Fruit fly (Drosophila melanogaster) whole organism, prepupa: ENCODE results near the gene CG7523.
A peak's percentile ranks its signal among the peaks of the same experiment; 100 is the strongest.

ENCODE experiments used
- Blimp-1 ChIP-seq: fragments of 200-800 bp; sonication (Bioruptor generic); optimal IDR thresholded peaks from 3 replicates; lab custom pipeline; 2017; ENCODE audit warnings: missing biosample characterization, missing genetic modification characterization, mild to moderate bottlenecking, moderate library complexity, missing genetic modification reagents
- CG10669 ChIP-seq: fragments of 200-800 bp; sonication (Bioruptor generic); optimal IDR thresholded peaks from 3 replicates; lab custom pipeline; 2018; ENCODE audit warnings: missing biosample characterization, mild to moderate bottlenecking, missing genetic modification characterization, moderate library complexity
- CG11294 ChIP-seq: fragments of 200-800 bp; sonication (Bioruptor generic); IDR thresholded peaks from 2 replicates; pipeline ENCODE4 v1.3.6; 2022; ENCODE audit warnings: missing biosample characterization, missing genetic modification characterization
- CG11762 ChIP-seq: fragments of 200-800 bp; sonication (Bioruptor generic); optimal IDR thresholded peaks from 3 replicates; lab custom pipeline; 2016; ENCODE audit warnings: missing biosample characterization, missing genetic modification characterization; ENCODE audit not compliant: insufficient read depth
- CG15336 ChIP-seq: fragments of 200-800 bp; sonication (Bioruptor generic); IDR thresholded peaks from 2 replicates; pipeline ENCODE4 v1.3.6; 2022; ENCODE audit warnings: missing biosample characterization, missing genetic modification characterization
- CG1621 ChIP-seq: fragments of 200-800 bp; sonication (Bioruptor generic); optimal IDR thresholded peaks from 3 replicates; lab custom pipeline; 2018; ENCODE audit warnings: missing biosample characterization, mild to moderate bottlenecking, missing genetic modification characterization
- CG3032 ChIP-seq: fragments of 200-800 bp; optimal IDR thresholded peaks from 2 replicates; lab custom pipeline; 2019; ENCODE audit warnings: missing biosample characterization, mild to moderate bottlenecking, missing genetic modification characterization, moderate library complexity
- CG31627 ChIP-seq: fragments of 200-800 bp; sonication (Bioruptor generic); optimal IDR thresholded peaks from 3 replicates; lab custom pipeline; 2016; ENCODE audit warnings: missing biosample characterization, missing genetic modification characterization
- CG32006 ChIP-seq: fragments of 200-800 bp; sonication (Bioruptor generic); optimal IDR thresholded peaks from 3 replicates; lab custom pipeline; 2017; ENCODE audit warnings: missing biosample characterization, mild to moderate bottlenecking, missing genetic modification characterization
- CG34406 ChIP-seq: fragments of 200-800 bp; sonication (Bioruptor generic); optimal IDR thresholded peaks from 3 replicates; lab custom pipeline; 2016; ENCODE audit warnings: missing biosample characterization, missing genetic modification characterization
- CG3919 ChIP-seq: fragments of 200-800 bp; sonication (Bioruptor generic); optimal IDR thresholded peaks from 3 replicates; lab custom pipeline; 2016; ENCODE audit warnings: missing biosample characterization, missing genetic modification characterization
- CG4318 ChIP-seq: fragments of 200-800 bp; sonication (Bioruptor generic); optimal IDR thresholded peaks from 3 replicates; lab custom pipeline; 2017; ENCODE audit warnings: missing biosample characterization, mild to moderate bottlenecking, missing genetic modification characterization
- CG6792 ChIP-seq: fragments of 200-800 bp; sonication (Bioruptor generic); optimal IDR thresholded peaks from 3 replicates; lab custom pipeline; 2016; ENCODE audit warnings: missing biosample characterization, missing genetic modification characterization
- CG6854 ChIP-seq: fragments of 200-800 bp; sonication (Bioruptor generic); optimal IDR thresholded peaks from 2 replicates; lab custom pipeline; 2017; ENCODE audit warnings: missing biosample characterization, mild to moderate bottlenecking, missing genetic modification characterization
- CG7368 ChIP-seq: fragments of 200-800 bp; sonication (Bioruptor generic); optimal IDR thresholded peaks from 3 replicates; lab custom pipeline; 2016; ENCODE audit warnings: missing biosample characterization, missing genetic modification characterization
- CG8319 ChIP-seq: fragments of 200-800 bp; sonication (Bioruptor generic); optimal IDR thresholded peaks from 3 replicates; lab custom pipeline; 2016; ENCODE audit warnings: missing biosample characterization, missing genetic modification characterization
- CG8632 ChIP-seq: fragments of 200-800 bp; sonication (Bioruptor generic); optimal IDR thresholded peaks from 3 replicates; lab custom pipeline; 2016; ENCODE audit warnings: missing biosample characterization, missing genetic modification characterization
- Eip78C ChIP-seq: fragments of 200-800 bp; sonication (Bioruptor generic); peaks from one replicate; lab custom pipeline; 2016; ENCODE audit warnings: missing biosample characterization, missing genetic modification characterization
- Eip93F ChIP-seq: fragments of 200-800 bp; sonication (Bioruptor generic); optimal IDR thresholded peaks from 2 replicates; lab custom pipeline; 2016; ENCODE audit warnings: missing biosample characterization, mild to moderate bottlenecking, missing genetic modification characterization
- Ets21C ChIP-seq: fragments of 200-800 bp; sonication (Bioruptor generic); optimal IDR thresholded peaks from 3 replicates; lab custom pipeline; 2016; ENCODE audit warnings: missing biosample characterization, missing genetic modification characterization
- Ets96B ChIP-seq: fragments of 200-800 bp; optimal IDR thresholded peaks from 2 replicates; lab custom pipeline; 2019; ENCODE audit warnings: missing biosample characterization, mild to moderate bottlenecking, missing genetic modification characterization, moderate library complexity
- Gug ChIP-seq: fragments of 200-800 bp; sonication (Bioruptor generic); IDR thresholded peaks from 2 replicates; pipeline ENCODE4 v1.3.6; 2022; ENCODE audit warnings: missing biosample characterization, missing genetic modification characterization
- Hr38 ChIP-seq: sonication (Bioruptor generic); optimal IDR thresholded peaks from 2 replicates; lab custom pipeline; 2016; ENCODE audit warnings: missing biosample characterization, missing genetic modification characterization
- Hr4 ChIP-seq: fragments of 200-800 bp; sonication (Bioruptor generic); optimal IDR thresholded peaks from 3 replicates; lab custom pipeline; 2016; ENCODE audit warnings: missing biosample characterization, missing genetic modification characterization
- Lpt ChIP-seq: fragments of 200-800 bp; sonication (Bioruptor generic); optimal IDR thresholded peaks from 3 replicates; lab custom pipeline; 2016; ENCODE audit warnings: missing biosample characterization, missing genetic modification characterization
- Met ChIP-seq: fragments of 200-800 bp; sonication (Bioruptor generic); optimal IDR thresholded peaks from 3 replicates; lab custom pipeline; 2016; ENCODE audit warnings: missing biosample characterization, missing genetic modification characterization
- OdsH ChIP-seq: fragments of 200-800 bp; sonication (Bioruptor generic); optimal IDR thresholded peaks from 3 replicates; lab custom pipeline; 2016; ENCODE audit warnings: missing biosample characterization, missing genetic modification characterization
- Smox ChIP-seq: fragments of 200-800 bp; sonication (Bioruptor generic); optimal IDR thresholded peaks from 3 replicates; lab custom pipeline; 2016; ENCODE audit warnings: missing biosample characterization, missing genetic modification characterization
- Sox102F ChIP-seq: fragments of 200-800 bp; sonication (Bioruptor generic); optimal IDR thresholded peaks from 2 replicates; lab custom pipeline; 2016; ENCODE audit warnings: missing biosample characterization, mild to moderate bottlenecking, missing genetic modification characterization
- Sox14 ChIP-seq: fragments of 200-800 bp; sonication (Bioruptor generic); optimal IDR thresholded peaks from 3 replicates; lab custom pipeline; 2016; ENCODE audit warnings: missing biosample characterization, missing genetic modification characterization
- Sox15 ChIP-seq: fragments of 200-800 bp; sonication (Bioruptor generic); optimal IDR thresholded peaks from 3 replicates; lab custom pipeline; 2016; ENCODE audit warnings: missing biosample characterization, missing genetic modification characterization
- achi ChIP-seq: fragments of 200-800 bp; sonication (Bioruptor generic); optimal IDR thresholded peaks from 3 replicates; lab custom pipeline; 2016; ENCODE audit warnings: missing biosample characterization, missing genetic modification characterization
- acj6 ChIP-seq: fragments of 200-800 bp; sonication (Bioruptor generic); optimal IDR thresholded peaks from 3 replicates; lab custom pipeline; 2016; ENCODE audit warnings: missing biosample characterization, missing genetic modification characterization
- cyc ChIP-seq: fragments of 200-800 bp; sonication (Bioruptor generic); optimal IDR thresholded peaks from 3 replicates; lab custom pipeline; 2016; ENCODE audit warnings: missing biosample characterization, missing genetic modification characterization
- dac ChIP-seq: fragments of 200-800 bp; sonication (Bioruptor generic); optimal IDR thresholded peaks from 2 replicates; lab custom pipeline; 2017; ENCODE audit warnings: missing biosample characterization, mild to moderate bottlenecking, missing genetic modification characterization
- eg ChIP-seq: fragments of 200-800 bp; sonication (Bioruptor generic); IDR thresholded peaks from 3 replicates; pipeline ENCODE4 v1.3.6; 2022; ENCODE audit warnings: missing biosample characterization, missing genetic modification characterization
- esn ChIP-seq: fragments of 200-800 bp; sonication (Bioruptor generic); optimal IDR thresholded peaks from 2 replicates; lab custom pipeline; 2016; ENCODE audit warnings: missing biosample characterization, mild to moderate bottlenecking, missing genetic modification characterization, moderate library complexity
- fd59A ChIP-seq: fragments of 200-800 bp; sonication (Bioruptor generic); optimal IDR thresholded peaks from 2 replicates; lab custom pipeline; 2017; ENCODE audit warnings: missing biosample characterization, mild to moderate bottlenecking, missing genetic modification characterization, missing genetic modification reagents
- fd85E ChIP-seq: fragments of 200-800 bp; sonication (Bioruptor generic); optimal IDR thresholded peaks from 3 replicates; lab custom pipeline; 2016; ENCODE audit warnings: missing biosample characterization, missing genetic modification characterization
- lz ChIP-seq: fragments of 200-800 bp; sonication (Bioruptor generic); optimal IDR thresholded peaks from 3 replicates; lab custom pipeline; 2016; ENCODE audit warnings: missing biosample characterization, missing genetic modification characterization
- net ChIP-seq: fragments of 200-800 bp; sonication (Bioruptor generic); optimal IDR thresholded peaks from 3 replicates; lab custom pipeline; 2016; ENCODE audit warnings: missing biosample characterization, missing genetic modification characterization
- pdm3 ChIP-seq: fragments of 200-800 bp; sonication (Bioruptor generic); optimal IDR thresholded peaks from 3 replicates; lab custom pipeline; 2016; ENCODE audit warnings: missing biosample characterization, missing genetic modification characterization
- salr ChIP-seq, 2 experiments: fragments of 200-800 bp; sonication (Bioruptor generic); optimal IDR thresholded peaks; 3 replicates each; lab custom pipeline; 2016 to 2018; ENCODE audit warnings: missing biosample characterization in 2 of 2, missing genetic modification characterization in 2 of 2, mild to moderate bottlenecking in 1 of 2
- spab ChIP-seq: fragments of 200-800 bp; sonication (Bioruptor generic); optimal IDR thresholded peaks from 2 replicates; lab custom pipeline; 2017; ENCODE audit warnings: missing biosample characterization, mild to moderate bottlenecking, missing genetic modification characterization, missing genetic modification reagents
- ss ChIP-seq, 2 experiments: fragments of 200-800 bp; sonication (Bioruptor generic); optimal IDR thresholded peaks; 2 replicates in 1 of 2; 3 replicates in 1 of 2; lab custom pipeline; 2017 to 2018; ENCODE audit warnings: mild to moderate bottlenecking in 2 of 2, missing biosample characterization in 2 of 2, missing genetic modification characterization in 2 of 2, moderate library complexity in 1 of 2
- svp ChIP-seq: fragments of 200-800 bp; sonication (Bioruptor generic); peaks from one replicate; lab custom pipeline; 2016; ENCODE audit warnings: missing biosample characterization, missing genetic modification characterization
- topi ChIP-seq: fragments of 200-800 bp; sonication (Bioruptor generic); optimal IDR thresholded peaks from 3 replicates; lab custom pipeline; 2016; ENCODE audit warnings: missing biosample characterization, missing genetic modification characterization

CG7523 gene

DNA sequence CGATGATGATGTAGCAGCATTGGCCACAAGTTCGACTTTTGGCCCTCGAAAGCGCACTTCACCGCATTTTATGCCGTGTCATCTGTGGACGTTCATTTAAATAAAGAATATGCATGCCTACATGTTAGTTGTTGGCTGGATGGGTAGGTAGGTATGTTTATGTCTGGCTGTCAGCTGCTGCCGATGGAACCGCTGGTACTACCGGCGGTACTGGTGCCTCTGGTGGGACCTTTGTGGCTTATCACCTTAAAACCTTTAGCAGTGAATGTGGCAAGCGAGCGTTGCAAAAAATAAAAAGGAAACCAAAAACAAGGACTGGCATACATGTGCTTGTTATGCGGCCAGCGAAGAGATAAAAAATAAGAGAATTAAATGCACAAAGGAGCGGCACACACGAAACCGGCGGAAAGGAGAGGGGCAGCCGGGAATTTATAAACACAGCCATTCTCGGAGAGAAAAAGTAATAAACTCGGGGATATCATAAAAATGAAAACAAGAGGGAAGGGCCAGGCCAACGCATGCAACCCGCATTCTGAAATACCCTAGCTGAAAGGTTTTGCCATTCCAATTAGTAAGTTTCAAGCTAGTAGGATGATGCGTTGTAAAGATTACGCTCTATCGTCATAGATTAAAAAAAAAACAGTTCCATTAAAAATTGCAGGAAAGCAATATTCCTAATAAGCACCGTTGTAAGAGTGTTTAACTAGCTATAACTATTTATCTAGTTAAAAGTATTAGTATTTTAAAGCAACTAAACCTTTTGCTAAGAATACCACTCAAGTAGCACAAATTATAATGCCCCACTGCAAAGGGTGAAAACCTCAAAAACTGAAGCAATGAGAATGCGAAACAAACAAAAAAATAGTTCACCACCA is 31.5 kb upstream of the CG7523 start (continued):
- TF ChIP-seq CG32006 (GFP tag; lab: Kevin White, UChicago) (peak; percentile 81), CG11294 (peak; percentile 35; the same call in 1 of the 2 replicates), Hr4 (GFP tag; lab: Kevin White, UChicago) (peak; percentile 62), Ets21C (GFP tag; lab: Kevin White, UChicago) (peak; percentile 52), dac (GFP tag; lab: Kevin White, UChicago) (no peak), CG8632 (GFP tag; lab: Kevin White, UChicago) (peak; percentile 75), net (peak; percentile 59), CG3032 (tag; lab: Kevin White, UChicago) (peak; percentile 90), svp (peak; percentile 90), Sox14 (GFP tag; lab: Kevin White, UChicago) (peak; percentile 84), ss (GFP tag; optimal IDR thresholded peaks at IDR 0.05; lab: Kevin White, UChicago) (peak; percentile 54 to 84), CG1621 (peak; percentile 77), Sox102F (GFP tag; lab: Kevin White, UChicago) (peak; percentile 70), CG15336 (GFP tag; lab: Robert Waterston, UW) (peak; percentile 47; the same call in 1 of the 2 replicates), CG3919 (GFP tag; lab: Kevin White, UChicago) (peak; percentile 49), CG4318 (GFP tag; lab: Kevin White, UChicago) (peak; percentile 34), CG10669 (peak; percentile 81), CG6792 (peak; percentile 69), CG34406 (peak; percentile 77), Sox15 (GFP tag; lab: Kevin White, UChicago) (peak; percentile 73), esn (GFP tag; lab: Kevin White, UChicago) (peak; percentile 76), eg (GFP tag; lab: Robert Waterston, UW) (peak; percentile 53; the same call in 1 of the 3 replicates)

DNA sequence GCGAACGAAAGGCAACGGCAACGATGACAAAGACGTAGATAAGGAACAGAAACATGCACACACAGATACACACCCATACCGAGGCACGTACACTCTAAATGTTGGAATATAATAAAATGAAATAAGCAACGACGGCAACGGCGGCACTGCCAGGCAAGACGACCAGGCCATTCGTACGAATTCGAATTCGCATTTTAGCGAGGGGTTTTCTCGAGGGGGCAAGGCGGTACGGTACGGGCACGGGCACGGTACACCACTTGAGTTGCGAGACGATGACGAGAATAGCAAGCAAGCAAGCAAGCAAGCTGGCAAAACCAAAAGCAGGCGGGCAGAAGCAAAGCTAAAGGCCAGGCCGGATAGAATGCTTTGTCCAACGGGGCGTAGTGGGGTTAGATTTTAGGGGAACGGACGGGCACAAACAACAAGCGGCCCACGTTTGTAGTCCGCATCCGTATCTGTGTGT is 30.5 kb upstream of the CG7523 start:
- no peak for TF ChIP-seq CG7368
- TF ChIP-seq Blimp-1 (GFP tag; lab: Kevin White, UChicago), result no peak
- TF ChIP-seq CG3032 (tag; lab: Kevin White, UChicago), result peak; percentile 8
- TF ChIP-seq CG10669, result no peak
- TF ChIP-seq ss (GFP tag; optimal IDR thresholded peaks at IDR 0.05; lab: Kevin White, UChicago), result peak; percentile 31 to 38
- TF ChIP-seq CG34406, result peak; percentile 11
- TF ChIP-seq CG11762, result no peak
- no peak for TF ChIP-seq spab
- no peak for TF ChIP-seq fd85E (GFP tag; lab: Kevin White, UChicago)
- TF ChIP-seq Lpt, result peak; percentile 53
- TF ChIP-seq CG6854 (GFP tag; lab: Kevin White, UChicago), result peak; percentile 71
- TF ChIP-seq achi (GFP tag; lab: Kevin White, UChicago), result no peak
- TF ChIP-seq CG8319 (GFP tag; lab: Kevin White, UChicago), result no peak
- no peak for TF ChIP-seq fd59A (GFP tag; lab: Kevin White, UChicago)
- peak; percentile 21 for TF ChIP-seq Eip93F (GFP tag; lab: Kevin White, UChicago)
- TF ChIP-seq lz, result no peak
- no peak for TF ChIP-seq CG31627 (GFP tag; lab: Kevin White, UChicago)
- TF ChIP-seq topi, result no peak
- TF ChIP-seq dac (GFP tag; lab: Kevin White, UChicago), result no peak
- no peak for TF ChIP-seq pdm3
- peak; percentile 6 for TF ChIP-seq CG6792
- TF ChIP-seq Ets96B, result peak; percentile 20
- no peak for TF ChIP-seq OdsH (GFP tag; lab: Kevin White, UChicago)
- no peak for TF ChIP-seq net
- no peak for TF ChIP-seq Hr38 (GFP tag; lab: Kevin White, UChicago)
- no peak for TF ChIP-seq esn (GFP tag; lab: Kevin White, UChicago)
- TF ChIP-seq Ets21C (GFP tag; lab: Kevin White, UChicago), result no peak
- peak; percentile 12 for TF ChIP-seq CG1621
- peak in 1 of 2 experiments; percentile 42 for TF ChIP-seq salr (GFP tag; optimal IDR thresholded peaks at IDR 0.05; lab: Kevin White, UChicago)
- no peak for TF ChIP-seq Smox (GFP tag; lab: Kevin White, UChicago)
- TF ChIP-seq cyc (GFP tag; lab: Kevin White, UChicago), result peak; percentile 4
- no peak for TF ChIP-seq Gug (GFP tag; lab: Robert Waterston, UW)
- TF ChIP-seq Eip78C (GFP tag; lab: Kevin White, UChicago), result peak; percentile 76
- no peak for TF ChIP-seq acj6 (GFP tag; lab: Kevin White, UChicago)
- TF ChIP-seq Met (GFP tag; lab: Kevin White, UChicago), result no peak
- no peak for TF ChIP-seq Sox15 (GFP tag; lab: Kevin White, UChicago)
- TF ChIP-seq eg (GFP tag; lab: Robert Waterston, UW), result no peak
